Fruit fly (Drosophila melanogaster) S2 (cell line): ENCODE data around the gene CG10864.

Experiments used
- CG8478 ChIP-seq: fragments of >200 bp; optimal IDR thresholded peaks from 2 replicates; lab custom pipeline; 2018
- CTCF ChIP-seq, 2 experiments: fragments of >200 bp; optimal IDR thresholded peaks; 2 replicates each; lab custom pipeline; 2018

CG10864 gene

DNA sequence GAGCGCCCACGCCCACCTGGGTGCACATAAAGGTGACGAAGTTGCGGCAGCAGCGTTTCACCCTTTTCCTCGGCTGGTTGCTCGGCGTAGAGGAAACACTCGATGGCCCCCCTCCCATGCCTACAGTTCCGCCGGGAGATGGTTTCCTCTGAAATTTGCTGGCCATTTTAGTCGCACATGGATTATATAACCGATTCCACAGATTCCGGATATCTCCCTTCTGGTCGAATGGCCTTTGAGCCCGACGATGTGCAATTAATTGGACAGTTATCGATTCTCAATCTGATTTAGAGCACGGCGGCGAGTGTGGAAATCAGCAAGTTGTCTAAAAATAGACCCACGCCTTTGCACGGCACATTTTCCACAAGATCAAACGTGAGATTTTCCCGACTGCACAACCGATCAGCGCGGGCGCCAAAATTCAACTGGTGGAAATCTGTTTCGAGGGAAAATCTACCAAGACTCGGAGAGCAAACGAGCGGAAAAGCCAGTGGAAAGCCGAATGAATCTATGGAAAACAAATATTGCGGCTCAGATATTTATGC lies at the start of gene CG10864:
CG10864 (minus strand) TSS at position 427 of the 545 bp plus-strand sequence.
- TF ChIP-seq CTCF (optimal IDR thresholded peaks at IDR 0.05; lab: Kevin White, UChicago) (no peak), CG8478 (lab: Kevin White, UChicago) (no peak)

DNA sequence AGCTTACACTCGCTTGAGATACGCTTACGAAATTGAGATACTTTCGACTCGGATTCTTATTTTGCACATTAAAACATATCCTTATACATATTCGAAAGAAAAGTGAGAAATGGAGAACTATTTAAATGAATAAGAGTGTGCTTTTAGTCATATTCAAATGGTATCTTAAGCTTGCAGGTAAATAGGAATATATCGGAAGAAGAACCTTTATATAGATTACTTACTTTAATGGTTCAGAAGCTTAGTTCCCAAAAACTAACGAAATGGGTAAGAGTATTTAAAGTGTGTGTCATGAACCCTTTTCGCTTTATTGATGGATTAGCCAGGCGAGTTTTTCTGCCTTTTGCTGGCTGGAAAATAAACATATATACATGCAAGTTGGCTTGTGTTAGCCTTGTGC lies 47.5 kb upstream of the CG10864 start:
- no peak for TF ChIP-seq CG8478 (lab: Kevin White, UChicago)
- TF ChIP-seq CTCF (optimal IDR thresholded peaks at IDR 0.05; lab: Kevin White, UChicago), result no peak

DNA sequence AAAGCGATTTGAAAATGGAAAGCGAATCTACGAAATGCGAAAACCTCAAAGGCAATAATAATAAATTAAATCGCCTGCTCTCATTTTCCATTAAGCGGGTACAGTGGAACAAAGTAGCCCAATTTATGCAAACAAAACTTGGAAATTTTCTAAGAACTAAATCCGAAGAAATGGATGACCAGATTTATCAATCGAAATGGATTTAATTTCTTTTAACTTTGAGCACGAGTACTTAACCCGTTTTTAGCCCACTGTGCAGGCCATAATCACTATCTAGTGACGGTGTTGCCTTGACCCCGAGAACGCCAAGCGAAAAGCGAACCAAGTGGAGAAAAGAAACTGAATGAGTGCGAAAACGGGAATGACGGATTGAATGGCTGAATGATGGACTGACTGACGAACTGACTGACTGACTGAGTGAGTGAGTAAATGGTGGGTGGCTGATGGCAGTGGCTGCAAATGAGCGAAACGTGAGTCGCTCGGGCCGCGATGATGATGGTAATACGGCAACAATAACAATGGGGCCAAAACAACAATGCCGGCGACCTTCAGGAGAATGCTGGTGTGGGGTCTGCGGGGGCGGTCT lies 44.9 kb upstream of the CG10864 start:
- no peak for TF ChIP-seq CG8478 (lab: Kevin White, UChicago)
- TF ChIP-seq CTCF (optimal IDR thresholded peaks at IDR 0.05; lab: Kevin White, UChicago), result no peak

DNA sequence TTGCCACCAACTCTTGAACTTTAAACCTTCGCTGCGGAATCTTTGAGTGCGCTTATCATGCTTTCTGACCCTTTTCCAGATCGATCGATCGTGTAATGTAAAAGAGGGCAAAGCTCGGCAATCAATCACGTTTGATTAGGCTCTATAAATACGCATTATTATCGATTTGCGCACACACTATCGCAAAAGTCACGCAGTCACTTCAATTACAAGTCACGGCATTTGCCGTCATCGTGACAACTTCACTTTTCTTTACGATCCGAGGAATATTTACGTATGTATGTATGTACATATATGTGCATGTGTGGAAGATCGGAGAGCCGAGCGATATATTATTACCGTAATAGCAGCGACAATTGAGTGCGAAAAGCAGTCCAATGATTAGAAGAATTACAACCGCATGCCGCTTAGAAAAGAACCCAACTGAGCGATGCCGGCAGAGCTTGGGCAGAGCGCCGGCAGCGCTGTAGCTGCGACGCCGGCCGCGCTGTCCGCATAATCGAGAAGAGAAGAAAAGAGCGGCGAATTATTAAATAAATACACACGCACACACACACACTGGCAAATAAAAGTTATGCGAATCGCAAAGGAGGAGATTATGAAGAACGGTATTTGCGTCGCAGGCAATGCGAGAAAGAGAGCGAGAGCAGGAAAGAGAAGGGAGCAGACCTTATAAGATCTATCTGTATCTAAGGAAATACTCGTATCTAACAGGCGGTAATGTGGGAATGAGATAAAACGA lies 38.6 kb upstream of the CG10864 start:
- no peak for TF ChIP-seq CTCF (optimal IDR thresholded peaks at IDR 0.05; lab: Kevin White, UChicago)
- no peak for TF ChIP-seq CG8478 (lab: Kevin White, UChicago)

DNA sequence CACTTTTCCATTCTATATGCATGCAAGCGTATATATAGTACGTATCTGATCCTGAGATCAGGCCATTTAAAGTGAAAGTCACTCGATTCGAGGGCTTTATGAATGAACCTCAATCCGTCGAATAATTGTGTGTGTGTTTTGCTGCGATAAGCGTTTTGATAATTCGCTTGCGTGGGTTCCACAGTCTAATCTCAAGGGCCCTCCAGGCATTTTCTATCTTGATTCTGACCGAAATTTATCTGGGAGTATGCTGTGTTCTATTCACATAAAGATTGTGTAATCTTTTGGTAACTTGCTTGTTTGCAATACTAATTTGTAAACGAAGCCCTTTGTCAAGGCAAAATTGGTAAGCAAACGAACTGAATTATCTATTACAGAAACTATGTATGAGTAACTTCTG lies 37.8 kb upstream of the CG10864 start:
- TF ChIP-seq CG8478 (lab: Kevin White, UChicago) (no peak), CTCF (optimal IDR thresholded peaks at IDR 0.05; lab: Kevin White, UChicago) (no peak)

DNA sequence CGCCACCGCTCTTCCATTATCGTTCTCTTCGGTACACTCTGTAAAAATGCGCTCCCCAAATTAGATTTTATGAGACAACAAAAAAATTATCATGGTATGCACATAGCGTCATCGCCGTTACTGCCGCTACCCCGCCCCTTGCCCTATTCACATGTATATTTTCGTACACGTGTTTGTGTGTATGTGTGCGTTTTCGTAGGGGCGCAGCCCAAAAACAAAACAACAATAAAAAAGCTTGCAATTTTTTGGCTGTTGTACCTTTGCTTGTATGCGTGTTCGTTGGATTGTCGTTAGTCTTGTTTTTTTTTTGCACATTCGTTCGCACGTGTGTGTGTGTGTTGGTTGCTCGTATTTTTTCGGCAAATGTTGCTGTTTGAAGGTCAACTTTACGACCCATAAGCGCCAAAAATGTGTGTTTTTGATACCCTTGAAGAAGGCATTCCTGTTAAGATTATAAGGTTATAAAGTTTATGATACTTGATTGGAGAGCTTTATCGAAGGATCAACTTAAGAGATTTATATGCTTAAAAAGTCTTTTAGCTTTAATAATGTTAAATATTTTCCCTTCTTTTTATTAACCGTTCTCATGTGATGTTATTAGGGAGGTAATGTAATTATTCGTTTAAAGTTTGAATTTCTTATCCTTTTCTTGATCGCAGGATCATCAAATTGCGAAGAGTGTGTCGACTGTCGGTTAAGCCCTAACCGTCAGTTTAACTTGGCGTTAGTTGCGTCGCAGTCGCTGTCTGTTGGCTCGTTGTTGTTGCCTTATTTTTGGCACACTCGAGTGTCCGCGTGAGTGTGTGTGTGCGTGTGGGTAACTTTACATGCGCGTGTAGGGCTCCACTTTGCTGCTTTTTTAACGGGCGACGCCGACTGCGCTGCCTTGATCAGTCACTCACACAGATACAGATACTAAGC lies 36.9 kb upstream of the CG10864 start:
- TF ChIP-seq CTCF (optimal IDR thresholded peaks at IDR 0.05; lab: Kevin White, UChicago), result no peak
- no peak for TF ChIP-seq CG8478 (lab: Kevin White, UChicago)

DNA sequence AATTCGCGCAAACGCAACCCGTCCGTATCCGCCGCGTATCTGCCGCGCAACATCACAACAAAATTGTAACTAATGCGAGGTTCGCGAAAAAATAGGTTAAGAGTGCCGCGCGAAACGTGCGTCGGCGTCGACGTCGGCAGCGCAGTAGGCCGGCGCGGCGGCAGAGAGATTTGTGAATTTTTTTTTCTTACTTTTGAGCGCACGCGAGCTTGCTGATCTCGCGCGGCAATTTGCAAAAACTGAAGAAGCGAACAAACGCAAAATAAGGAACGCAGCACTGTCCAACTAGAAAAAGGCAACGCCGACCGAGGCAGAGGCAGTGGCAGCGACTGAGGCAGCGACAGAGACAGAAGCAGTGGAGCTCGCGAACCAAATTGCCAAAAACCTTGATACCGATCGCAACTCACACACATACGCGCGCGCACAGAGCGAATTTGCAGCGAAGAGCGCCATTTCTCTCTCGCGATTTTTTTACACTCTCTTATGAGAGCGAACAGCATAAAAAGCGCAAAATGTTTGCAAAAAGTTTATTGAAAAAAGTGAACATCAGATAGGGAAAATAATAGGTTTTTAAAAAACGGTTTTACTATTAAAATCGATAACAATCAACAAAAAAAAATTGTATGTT lies 35.8 kb upstream of the CG10864 start:
- TF ChIP-seq CTCF (optimal IDR thresholded peaks at IDR 0.05; lab: Kevin White, UChicago) (no peak), CG8478 (lab: Kevin White, UChicago) (no peak)

- TF ChIP-seq CTCF (optimal IDR thresholded peaks at IDR 0.05; lab: Kevin White, UChicago) (no peak), CG8478 (lab: Kevin White, UChicago) (no peak)
Measured at dm6 chr3R:18445148-18445843, 33.9 kb upstream of the CG10864 start.

dm6 chr3R:18443232-18443631 lies 31.8 kb upstream of the CG10864 start:
- no peak for TF ChIP-seq CG8478 (lab: Kevin White, UChicago)

dm6 chr3R:18438827-18439717 lies 27.6 kb upstream of the CG10864 start:
- TF ChIP-seq CG8478 (lab: Kevin White, UChicago) (no peak), CTCF (optimal IDR thresholded peaks at IDR 0.05; lab: Kevin White, UChicago) (no peak)

DNA sequence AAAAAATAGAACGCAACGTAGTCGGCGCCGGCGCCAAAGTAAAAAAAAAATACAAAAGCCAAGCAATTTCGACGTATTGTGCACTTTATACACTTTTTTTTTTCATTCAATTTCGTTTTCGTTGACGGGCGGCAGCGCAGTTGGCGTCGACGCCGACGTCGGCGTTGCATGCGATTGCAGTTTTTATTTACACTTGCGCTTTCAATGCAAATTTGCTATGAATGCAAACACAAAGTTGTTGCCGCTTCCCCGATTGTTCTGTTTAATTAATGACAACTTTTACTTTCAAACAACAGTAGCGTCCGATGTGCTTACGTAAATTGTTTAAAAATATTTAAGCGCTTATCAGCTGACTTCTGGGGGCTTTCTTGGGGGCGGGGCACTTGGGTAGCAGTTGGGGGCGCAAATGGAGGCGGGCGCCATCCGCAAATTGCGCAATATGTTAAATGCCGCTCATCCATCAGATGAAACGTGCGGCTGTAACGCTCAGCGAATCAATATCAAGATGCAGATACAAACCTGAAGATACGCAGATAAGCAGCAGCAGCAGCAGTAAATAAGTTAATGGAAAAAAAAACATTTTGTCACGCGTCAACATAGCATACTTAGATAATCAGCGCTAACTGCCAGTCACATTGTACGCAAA lies 26.9 kb upstream of the CG10864 start:
- TF ChIP-seq CTCF (optimal IDR thresholded peaks at IDR 0.05; lab: Kevin White, UChicago) (no peak), CG8478 (lab: Kevin White, UChicago) (no peak)
